Fruit fly (Drosophila melanogaster): Measurements from ENCODE around the gene CG8475.

Gene CG8475

DNA sequence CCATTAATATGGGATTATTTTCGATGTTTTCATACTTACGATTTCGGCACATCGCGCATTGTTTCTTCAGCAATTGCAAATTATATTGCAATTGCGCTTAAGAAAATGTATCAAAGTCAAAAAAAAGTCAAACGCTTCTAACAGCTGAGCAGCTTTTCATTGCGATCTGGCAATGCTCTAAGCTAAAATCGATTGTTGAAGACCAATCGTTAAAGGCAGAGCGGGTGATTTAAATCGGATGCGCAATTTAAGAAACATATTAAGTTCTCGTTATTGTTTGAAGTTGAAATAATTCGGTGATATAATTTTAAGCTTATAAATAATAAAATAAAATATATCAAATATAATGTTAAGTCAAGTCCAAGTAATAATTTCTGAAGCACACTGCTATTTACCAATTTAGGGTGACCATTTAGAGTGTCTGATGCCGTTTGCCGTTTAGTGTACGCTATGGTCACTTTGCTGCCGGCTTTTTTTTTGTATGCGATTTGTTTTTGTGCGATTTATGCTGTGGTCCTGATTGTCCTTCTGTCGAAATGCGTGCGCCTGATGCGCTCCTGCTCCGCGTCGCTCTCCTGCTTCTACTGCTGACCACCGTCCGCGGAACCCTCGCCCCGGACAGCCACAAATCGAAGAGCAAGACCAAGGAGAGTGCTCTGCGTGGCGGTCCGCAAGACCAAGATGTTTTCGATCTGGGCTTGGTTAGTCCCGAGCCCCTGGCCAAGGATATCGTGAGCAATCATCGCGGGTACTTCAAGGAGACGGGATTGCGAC is at the start of gene CG8475, which contains the start of gene CG8460 (continued):
- TF ChIP-seq row (GFP tag; IDR thresholded peaks at IDR 0.05) = 0 out of 3 replicates have a peak, but pooled peaks have one; percentile 20
- no peak for TF ChIP-seq CG10543 (GFP tag; optimal IDR thresholded peaks at IDR 0.05)
- peak; percentile 15 for TF ChIP-seq CG4617 (GFP tag; optimal IDR thresholded peaks at IDR 0.05; ENCODE audit: borderline replicate concordance)
- TF ChIP-seq CG4707 (GFP tag; optimal IDR thresholded peaks at IDR 0.05) = no peak
- no peak for TF ChIP-seq CG12155 (GFP tag; optimal IDR thresholded peaks at IDR 0.05)
- TF ChIP-seq esg (GFP tag; conservative IDR thresholded peaks at IDR 0.05) = no peak
- peak; percentile 64 for TF ChIP-seq stwl (tag; optimal IDR thresholded peaks at IDR 0.05)
- no peak for TF ChIP-seq Gsc (GFP tag; IDR thresholded peaks at IDR 0.05)
- no peak for TF ChIP-seq CG17568 (GFP tag; optimal IDR thresholded peaks at IDR 0.05)
- peak; percentile 51 for TF ChIP-seq onecut (GFP tag; IDR thresholded peaks at IDR 0.05)
- no peak for TF ChIP-seq Hr78 (GFP tag; optimal IDR thresholded peaks at IDR 0.05)
- TF ChIP-seq CG11398 (GFP tag; optimal IDR thresholded peaks at IDR 0.05) = no peak
- no peak for TF ChIP-seq pho (GFP tag; optimal IDR thresholded peaks at IDR 0.05)
- TF ChIP-seq CG3163 (GFP tag; optimal IDR thresholded peaks at IDR 0.05) = no peak
- TF ChIP-seq Dfd (GFP tag; optimal IDR thresholded peaks at IDR 0.05) = no peak
- no peak for TF ChIP-seq CG13424 (tag; optimal IDR thresholded peaks at IDR 0.05)
- TF ChIP-seq E2f2 (GFP tag; IDR thresholded peaks at IDR 0.05) = peak; percentile 94
- no peak for TF ChIP-seq nerfin-1 (tag; optimal IDR thresholded peaks at IDR 0.05)
- no peak for TF ChIP-seq kni (GFP tag; optimal IDR thresholded peaks at IDR 0.05)
- no peak for TF ChIP-seq psq (GFP tag; optimal IDR thresholded peaks at IDR 0.05)
- TF ChIP-seq Kr (GFP tag; optimal IDR thresholded peaks at IDR 0.05) = no peak
- no peak for TF ChIP-seq CG33213 (GFP tag; optimal IDR thresholded peaks at IDR 0.05)
- TF ChIP-seq C15 (GFP tag; IDR thresholded peaks at IDR 0.05) = no peak
- no peak for TF ChIP-seq fd64A (GFP tag; optimal IDR thresholded peaks at IDR 0.05)
- no peak for TF ChIP-seq CG17829 (tag; optimal IDR thresholded peaks at IDR 0.05)
- TF ChIP-seq CG8478 (optimal IDR thresholded peaks at IDR 0.05) = no peak
- TF ChIP-seq bsh (GFP tag; optimal IDR thresholded peaks at IDR 0.05) = no peak
- no peak for TF ChIP-seq CoRest (tag; optimal IDR thresholded peaks at IDR 0.05)
- TF ChIP-seq sisA (GFP tag; IDR thresholded peaks at IDR 0.05) = no peak
- TF ChIP-seq ems (GFP tag; optimal IDR thresholded peaks at IDR 0.05) = no peak

dm6 chr2L:8243903-8244302 is 47.2 kb upstream of the CG8475 start, which contains the start of gene CG43057:
TSS of gene CG43057 (minus strand) at chr2L:8244003.
- TF ChIP-seq Taf1 (GFP tag; IDR thresholded peaks at IDR 0.05) (no peak), emc (GFP tag; optimal IDR thresholded peaks at IDR 0.05) (no peak), CG18262 (tag; optimal IDR thresholded peaks at IDR 0.05) (no peak), sr (GFP tag; IDR thresholded peaks at IDR 0.05) (no peak), CG9797 (GFP tag; optimal IDR thresholded peaks at IDR 0.05) (no peak), CG9609 (GFP tag; optimal IDR thresholded peaks at IDR 0.05) (no peak)

DNA sequence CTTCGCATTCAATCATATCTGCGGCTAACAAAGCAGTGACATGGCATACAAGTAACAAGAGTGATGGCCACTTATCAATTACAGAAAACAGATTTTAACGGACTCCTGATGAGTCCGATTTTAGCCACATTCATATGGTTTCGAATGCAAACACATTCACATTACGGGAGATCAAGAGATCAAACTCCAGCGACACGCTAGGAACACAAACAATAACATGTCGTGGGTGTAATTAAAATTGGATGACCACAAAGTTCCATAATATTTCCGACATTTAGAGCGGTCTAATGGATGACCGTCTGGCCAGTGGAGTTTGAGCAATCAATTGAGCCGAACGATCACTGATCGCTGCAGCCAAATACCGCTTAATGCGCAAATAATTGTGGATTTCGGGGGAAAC is 45.5 kb upstream of the CG8475 start, which contains the start of gene CG14277:
Gene CG14277, plus strand, starts transcription at position 301 of the 400 bp plus-strand sequence.
- TF ChIP-seq gsb (GFP tag; IDR thresholded peaks at IDR 0.05) = no peak
- TF ChIP-seq CG13424 (tag; optimal IDR thresholded peaks at IDR 0.05) = no peak
- no peak for TF ChIP-seq CG12744 (GFP tag; optimal IDR thresholded peaks at IDR 0.05)
- no peak for TF ChIP-seq MTF-1 (GFP tag; optimal IDR thresholded peaks at IDR 0.05; ENCODE audit: borderline replicate concordance)
- no peak for TF ChIP-seq schlank (tag; optimal IDR thresholded peaks at IDR 0.05)
- no peak for TF ChIP-seq Adf1 (GFP tag; IDR thresholded peaks at IDR 0.05)
- TF ChIP-seq CG3726 (GFP tag; IDR thresholded peaks at IDR 0.05) = no peak
- TF ChIP-seq her (GFP tag; optimal IDR thresholded peaks at IDR 0.05) = no peak
- TF ChIP-seq chif (GFP tag; optimal IDR thresholded peaks at IDR 0.05) = no peak
- no peak for TF ChIP-seq D (optimal IDR thresholded peaks at IDR 0.05)
- TF ChIP-seq D (GFP tag; optimal IDR thresholded peaks at IDR 0.05) = no peak
- TF ChIP-seq chinmo (GFP tag; IDR thresholded peaks at IDR 0.05; ENCODE audit: partially characterized antibody) = no peak
- no peak for TF ChIP-seq CG14710 (tag; optimal IDR thresholded peaks at IDR 0.05)
- no peak for TF ChIP-seq abd-A (tag; optimal IDR thresholded peaks at IDR 0.05)
- no peak for TF ChIP-seq dysf (GFP tag; IDR thresholded peaks at IDR 0.05)
